Fruit fly (Drosophila melanogaster) whole organism, embryonic: ENCODE results near the gene CG10019.
A peak's percentile ranks its signal among the peaks of the same experiment; 100 is the strongest.

Experiments
- Abd-B ChIP-seq: fragments of 200-800 bp; sonication (Bioruptor generic); optimal IDR thresholded peaks from 2 replicates; lab custom pipeline; 2018; ENCODE audit warnings: missing biosample characterization, mild to moderate bottlenecking, missing genetic modification characterization, moderate library complexity
- Atf6 ChIP-seq: fragments of 200-800 bp; sonication (Bioruptor generic); IDR thresholded peaks from 2 replicates; pipeline ENCODE4 v1.3.6; 2022; ENCODE audit warnings: missing biosample characterization, missing genetic modification characterization
- CG12155 ChIP-seq: fragments of 200-800 bp; sonication (Bioruptor generic); optimal IDR thresholded peaks from 3 replicates; lab custom pipeline; 2016; ENCODE audit warnings: missing biosample characterization, missing genetic modification characterization
- CG12942 ChIP-seq: fragments of 200-800 bp; sonication (Bioruptor generic); optimal IDR thresholded peaks from 3 replicates; lab custom pipeline; 2016; ENCODE audit warnings: missing biosample characterization, missing genetic modification characterization
- CG13296 ChIP-seq: fragments of 200-800 bp; sonication (Bioruptor generic); optimal IDR thresholded peaks from 3 replicates; lab custom pipeline; 2018; ENCODE audit warnings: missing biosample characterization, mild to moderate bottlenecking, missing genetic modification characterization
- CG15269 ChIP-seq: fragments of 200-800 bp; sonication (Bioruptor generic); optimal IDR thresholded peaks from 2 replicates; lab custom pipeline; 2018; ENCODE audit warnings: missing biosample characterization, mild to moderate bottlenecking, missing genetic modification characterization, moderate library complexity
- CG1602 ChIP-seq: fragments of 200-800 bp; sonication (Bioruptor generic); optimal IDR thresholded peaks from 3 replicates; lab custom pipeline; 2016; ENCODE audit warnings: missing biosample characterization, missing genetic modification characterization
- CG17802 ChIP-seq: fragments of 200-800 bp; sonication (Bioruptor generic); optimal IDR thresholded peaks from 2 replicates; lab custom pipeline; 2018; ENCODE audit warnings: missing biosample characterization, mild to moderate bottlenecking, missing genetic modification characterization, moderate library complexity
- CG1792 ChIP-seq: fragments of 200-800 bp; sonication (Bioruptor generic); optimal IDR thresholded peaks from 2 replicates; lab custom pipeline; 2016; ENCODE audit warnings: missing biosample characterization, missing genetic modification characterization
- CG30431 ChIP-seq: fragments of 200-800 bp; sonication (Bioruptor generic); optimal IDR thresholded peaks from 2 replicates; lab custom pipeline; 2017; ENCODE audit warnings: missing biosample characterization, missing genetic modification characterization
- CG32767 ChIP-seq: fragments of 200-800 bp; sonication (Bioruptor generic); IDR thresholded peaks from 2 replicates; pipeline ENCODE4 v1.3.6; 2022; ENCODE audit warnings: missing biosample characterization, missing genetic modification characterization
- CG4404 ChIP-seq: fragments of 200-800 bp; sonication (Bioruptor generic); IDR thresholded peaks from 2 replicates; pipeline ENCODE4 v1.3.6; 2022; ENCODE audit warnings: missing biosample characterization, missing genetic modification characterization
- CG6272 ChIP-seq: fragments of 200-800 bp; sonication (Bioruptor generic); IDR thresholded peaks from 2 replicates; pipeline ENCODE4 v1.3.6; 2022; ENCODE audit warnings: missing biosample characterization, missing genetic modification characterization
- CG6765 ChIP-seq: fragments of 200-800 bp; sonication (Bioruptor generic); optimal IDR thresholded peaks from 3 replicates; lab custom pipeline; 2017; ENCODE audit warnings: missing biosample characterization, mild to moderate bottlenecking, missing genetic modification characterization
- CG7928 ChIP-seq: fragments of 200-800 bp; sonication (Bioruptor generic); optimal IDR thresholded peaks from 2 replicates; lab custom pipeline; 2017; ENCODE audit warnings: missing biosample characterization, mild to moderate bottlenecking, missing genetic modification characterization
- CG7963 ChIP-seq: fragments of 200-800 bp; sonication (Bioruptor generic); IDR thresholded peaks from 3 replicates; pipeline ENCODE4 v1.3.6; 2022; ENCODE audit warnings: missing biosample characterization, missing genetic modification characterization; ENCODE audit not compliant: partially characterized antibody
- CG8281 ChIP-seq: fragments of 200-800 bp; sonication (Bioruptor generic); optimal IDR thresholded peaks from 2 replicates; lab custom pipeline; 2018; ENCODE audit warnings: missing biosample characterization, mild to moderate bottlenecking, missing genetic modification characterization, moderate library complexity
- CG9727 ChIP-seq: fragments of 200-800 bp; sonication (Bioruptor generic); optimal IDR thresholded peaks from 3 replicates; lab custom pipeline; 2017; ENCODE audit warnings: missing biosample characterization, mild to moderate bottlenecking, missing genetic modification characterization
- CHES-1-like ChIP-seq: fragments of 200-800 bp; sonication (Bioruptor generic); optimal IDR thresholded peaks from 2 replicates; lab custom pipeline; 2016; ENCODE audit warnings: missing biosample characterization, missing genetic modification characterization
- Doc2 ChIP-seq: fragments of 200-800 bp; sonication (Bioruptor generic); IDR thresholded peaks from 2 replicates; pipeline ENCODE4 v1.3.6; 2022; ENCODE audit warnings: missing biosample characterization, missing genetic modification characterization
- Jarid2 ChIP-seq: fragments of 200-800 bp; sonication (Bioruptor generic); optimal IDR thresholded peaks from 3 replicates; lab custom pipeline; 2017; ENCODE audit warnings: mild to moderate bottlenecking, missing biosample characterization, missing genetic modification reagents, missing genetic modification characterization
- Oli ChIP-seq: fragments of 200-800 bp; sonication (Bioruptor generic); optimal IDR thresholded peaks from 2 replicates; lab custom pipeline; 2018; ENCODE audit warnings: missing biosample characterization, mild to moderate bottlenecking, missing genetic modification characterization, moderate library complexity
- Opbp ChIP-seq: fragments of 200-800 bp; sonication (Bioruptor generic); IDR thresholded peaks from 3 replicates; pipeline ENCODE4 v1.3.6; 2022; ENCODE audit warnings: missing biosample characterization, missing genetic modification characterization; ENCODE audit not compliant: partially characterized antibody
- Ravus ChIP-seq: fragments of 200-800 bp; sonication (Bioruptor generic); IDR thresholded peaks from 2 replicates; pipeline ENCODE4 v1.3.6; 2022; ENCODE audit warnings: missing biosample characterization, missing genetic modification characterization
- Sry-β ChIP-seq: fragments of 200-800 bp; sonication (Bioruptor generic); optimal IDR thresholded peaks from 2 replicates; lab custom pipeline; 2018; ENCODE audit warnings: missing biosample characterization, mild to moderate bottlenecking, missing genetic modification characterization, moderate library complexity
- Stat92E ChIP-seq, 3 experiments: fragments of >200 bp in 2 of 3; fragments of 200-800 bp in 1 of 3; sonication (Bioruptor generic) in 1 of 3; optimal IDR thresholded peaks; 2 replicates each; lab custom pipeline; 2017 to 2019; ENCODE audit warnings: missing biosample characterization in 3 of 3, missing genetic modification characterization in 3 of 3, mild to moderate bottlenecking in 1 of 3, moderate library complexity in 1 of 3
- Xbp1 ChIP-seq: fragments of 200-800 bp; sonication (Bioruptor generic); optimal IDR thresholded peaks from 3 replicates; lab custom pipeline; 2016; ENCODE audit warnings: missing biosample characterization, mild to moderate bottlenecking, missing genetic modification characterization
- ab ChIP-seq: fragments of 200-800 bp; sonication (Bioruptor generic); optimal IDR thresholded peaks from 2 replicates; lab custom pipeline; 2016; ENCODE audit warnings: missing biosample characterization, missing genetic modification characterization
- abd-A ChIP-seq: fragments of 200-800 bp; sonication (Bioruptor generic); optimal IDR thresholded peaks from 3 replicates; lab custom pipeline; 2019; ENCODE audit warnings: missing biosample characterization, mild to moderate bottlenecking, missing genetic modification characterization, moderate library complexity
- bcd ChIP-seq: fragments of 200-800 bp; sonication (Bioruptor generic); optimal IDR thresholded peaks from 2 replicates; lab custom pipeline; 2017; ENCODE audit warnings: missing biosample characterization, mild to moderate bottlenecking, missing genetic modification characterization
- dm ChIP-seq: fragments of 200-800 bp; sonication (Bioruptor generic); optimal IDR thresholded peaks from 3 replicates; lab custom pipeline; 2016; ENCODE audit warnings: missing biosample characterization, missing genetic modification characterization
- dmrt99B ChIP-seq: fragments of 200-800 bp; sonication (Bioruptor generic); optimal IDR thresholded peaks from 2 replicates; lab custom pipeline; 2018; ENCODE audit warnings: missing biosample characterization, mild to moderate bottlenecking, missing genetic modification characterization, moderate library complexity
- ftz-f1 ChIP-seq: fragments of 200-800 bp; sonication (Bioruptor generic); optimal IDR thresholded peaks from 2 replicates; lab custom pipeline; 2016; ENCODE audit warnings: missing biosample characterization, missing genetic modification characterization
- gro ChIP-seq: fragments of 200-800 bp; sonication (Bioruptor generic); optimal IDR thresholded peaks from 2 replicates; lab custom pipeline; 2016; ENCODE audit warnings: missing biosample characterization, missing genetic modification characterization
- inv ChIP-seq: fragments of 200-800 bp; sonication (Bioruptor generic); IDR thresholded peaks from 2 replicates; pipeline ENCODE4 v1.3.6; 2022; ENCODE audit warnings: missing biosample characterization, missing genetic modification characterization; ENCODE audit not compliant: partially characterized antibody
- kah ChIP-seq: fragments of 200-800 bp; sonication (Bioruptor generic); optimal IDR thresholded peaks from 2 replicates; lab custom pipeline; 2018; ENCODE audit warnings: missing biosample characterization, mild to moderate bottlenecking, missing genetic modification characterization
- oc ChIP-seq: fragments of 200-800 bp; sonication (Bioruptor generic); optimal IDR thresholded peaks from 2 replicates; lab custom pipeline; 2018; ENCODE audit warnings: missing biosample characterization, mild to moderate bottlenecking, missing genetic modification characterization, moderate library complexity
- prd ChIP-seq, 3 experiments: fragments of >200 bp in 2 of 3; fragments of 200-800 bp in 1 of 3; sonication (Bioruptor generic) in 1 of 3; optimal IDR thresholded peaks in 2 of 3; IDR thresholded peaks in 1 of 3; 2 replicates in 2 of 3; 3 replicates in 1 of 3; pipeline versions ENCODE4 v1.3.6 to Lab custom; 2017 to 2022; ENCODE audit warnings: missing biosample characterization in 1 of 3, missing genetic modification characterization in 1 of 3
- run ChIP-seq: fragments of 200-800 bp; sonication (Bioruptor generic); optimal IDR thresholded peaks from 3 replicates; lab custom pipeline; 2018; ENCODE audit warnings: missing biosample characterization, mild to moderate bottlenecking, missing genetic modification characterization
- sens ChIP-seq: fragments of 200-800 bp; sonication (Bioruptor generic); peaks from one replicate; lab custom pipeline; 2016; ENCODE audit warnings: missing biosample characterization, missing genetic modification characterization
- sim ChIP-seq: fragments of 200-800 bp; sonication (Bioruptor generic); IDR thresholded peaks from 2 replicates; pipeline ENCODE4 v1.3.6; 2022; ENCODE audit warnings: missing biosample characterization, missing genetic modification characterization
- sisA ChIP-seq: fragments of 200-800 bp; sonication (Bioruptor generic); IDR thresholded peaks from 2 replicates; pipeline ENCODE4 v1.3.6; 2022; ENCODE audit warnings: missing biosample characterization, missing genetic modification characterization
- sna ChIP-seq: fragments of 200-800 bp; sonication (Bioruptor generic); IDR thresholded peaks from 2 replicates; pipeline ENCODE4 v1.3.6; 2022; ENCODE audit warnings: missing biosample characterization, missing genetic modification characterization; ENCODE audit not compliant: partially characterized antibody
- tap ChIP-seq: fragments of 200-800 bp; optimal IDR thresholded peaks from 3 replicates; lab custom pipeline; 2019; ENCODE audit warnings: missing biosample characterization, mild to moderate bottlenecking, missing genetic modification characterization, moderate library complexity
- tgo ChIP-seq: fragments of 200-800 bp; sonication (Bioruptor generic); IDR thresholded peaks from 3 replicates; pipeline ENCODE4 v1.3.6; 2022; ENCODE audit warnings: missing biosample characterization, missing genetic modification characterization
- tna ChIP-seq: fragments of 200-800 bp; sonication (Bioruptor generic); IDR thresholded peaks from 2 replicates; pipeline ENCODE4 v1.3.6; 2022; ENCODE audit warnings: missing biosample characterization, missing genetic modification characterization; ENCODE audit not compliant: partially characterized antibody
- tup ChIP-seq: fragments of 200-800 bp; sonication (Bioruptor generic); optimal IDR thresholded peaks from 2 replicates; lab custom pipeline; 2016; ENCODE audit warnings: missing biosample characterization, mild to moderate bottlenecking, missing genetic modification characterization, moderate library complexity
- vvl ChIP-seq: fragments of 200-800 bp; sonication (Bioruptor generic); IDR thresholded peaks from 2 replicates; pipeline ENCODE4 v1.3.6; 2022; ENCODE audit warnings: missing biosample characterization, missing genetic modification characterization
- wek ChIP-seq: fragments of 200-800 bp; sonication (Bioruptor generic); optimal IDR thresholded peaks from 3 replicates; lab custom pipeline; 2018; ENCODE audit warnings: missing biosample characterization, mild to moderate bottlenecking, missing genetic modification characterization, moderate library complexity

CG10019 gene

dm6 chr2L:3776614-3777196 is 46.4 kb downstream of the CG10019 start (continued):
- TF ChIP-seq CG6765 (GFP tag; lab: Kevin White, UChicago) (peak; percentile 49), Ravus (GFP tag; lab: Robert Waterston, UW) (no peak; the same call in 1 of the 2 replicates), prd (optimal IDR thresholded peaks at IDR 0.05; lab: Kevin White, UChicago) (no peak), prd (GFP tag; IDR thresholded peaks at IDR 0.05; lab: Robert Waterston, UW) (peak; percentile 90), vvl (GFP tag; lab: Robert Waterston, UW) (peak; percentile 94), tup (GFP tag; lab: Kevin White, UChicago) (peak; percentile 24), tna (no peak), sens (peak; percentile 78), Sry-β (GFP tag; lab: Kevin White, UChicago) (no peak), tgo (GFP tag; lab: Robert Waterston, UW) (peak; percentile 92), bcd (GFP tag; lab: Kevin White, UChicago) (peak; percentile 80), Stat92E (GFP tag; optimal IDR thresholded peaks at IDR 0.05; lab: Kevin White, UChicago) (peak in 1 of 3 experiments; percentile 87), oc (tag; lab: Kevin White, UChicago) (peak; percentile 90), CG12942 (peak; percentile 70), dm (no peak), CHES-1-like (GFP tag; lab: Kevin White, UChicago) (no peak), dmrt99B (tag; lab: Kevin White, UChicago) (peak; percentile 91), wek (GFP tag; lab: Kevin White, UChicago) (no peak), CG7963 (GFP tag; lab: Robert Waterston, UW) (no peak), Oli (tag; lab: Kevin White, UChicago) (peak; percentile 86), ftz-f1 (GFP tag; lab: Kevin White, UChicago) (no peak), Xbp1 (GFP tag; lab: Kevin White, UChicago) (peak; percentile 81), sna (no peak), CG12155 (GFP tag; lab: Kevin White, UChicago) (peak; percentile 76), Doc2 (GFP tag; lab: Robert Waterston, UW) (no peak), CG30431 (GFP tag; lab: Kevin White, UChicago) (peak; percentile 47), CG17802 (peak; percentile 27), sisA (GFP tag; lab: Robert Waterston, UW) (peak; percentile 73), CG7928 (GFP tag; lab: Kevin White, UChicago) (no peak), CG4404 (GFP tag; lab: Robert Waterston, UW) (peak; percentile 90), Atf6 (GFP tag; lab: Robert Waterston, UW) (peak; percentile 84), CG1792 (GFP tag; lab: Kevin White, UChicago) (no peak), CG15269 (tag; lab: Kevin White, UChicago) (peak; percentile 89), CG13296 (GFP tag; lab: Kevin White, UChicago) (peak; percentile 74), Jarid2 (GFP tag; lab: Kevin White, UChicago) (peak; percentile 57), sim (GFP tag; lab: Robert Waterston, UW) (peak; percentile 85), tap (tag; lab: Kevin White, UChicago) (peak; percentile 93), CG32767 (GFP tag; lab: Robert Waterston, UW) (peak; percentile 83), inv (no peak), CG8281 (peak; percentile 61), ab (GFP tag; lab: Kevin White, UChicago) (no peak), CG1602 (peak; percentile 84), CG9727 (GFP tag; lab: Kevin White, UChicago) (peak; percentile 95), run (tag; lab: Kevin White, UChicago) (peak; percentile 79), abd-A (tag; lab: Kevin White, UChicago) (peak; percentile 28), CG6272 (GFP tag; lab: Robert Waterston, UW) (peak; percentile 56), kah (GFP tag; lab: Kevin White, UChicago) (peak; percentile 82), Abd-B (peak; percentile 58), Opbp (no peak), gro (GFP tag; lab: Kevin White, UChicago) (no peak)
